Worm (Caenorhabditis elegans) whole organism, L3 larva: ENCODE measurements around the gene srbc-78.
A peak's percentile ranks its signal among the peaks of the same experiment; 100 is the strongest.

ENCODE experiments used
- ZK546.5 ChIP-seq: sonication (generic microtip); optimal IDR thresholded peaks from 2 replicates; lab custom pipeline; 2017; ENCODE audit warnings: missing biosample characterization, missing genetic modification characterization
- aly-2 ChIP-seq: fragments of 150-350 bp; optimal IDR thresholded peaks from 2 replicates; lab custom pipeline; 2014; ENCODE audit warnings: missing biosample characterization, missing genetic modification characterization
- ceh-16 ChIP-seq: sonication (generic microtip); optimal IDR thresholded peaks from 2 replicates; lab custom pipeline; 2017; ENCODE audit warnings: missing biosample characterization, missing genetic modification characterization
- ceh-82 ChIP-seq: fragments of 150-350 bp; optimal IDR thresholded peaks from 2 replicates; lab custom pipeline; 2014; ENCODE audit warnings: missing biosample characterization, missing genetic modification characterization
- ceh-9 ChIP-seq: sonication (generic microtip); optimal IDR thresholded peaks from 2 replicates; lab custom pipeline; 2018; ENCODE audit warnings: missing biosample characterization, missing genetic modification characterization
- egl-27 ChIP-seq: sonication (generic microtip); optimal IDR thresholded peaks from 4 replicates; lab custom pipeline; 2017; ENCODE audit warnings: missing biosample characterization, missing genetic modification reagents, missing genetic modification characterization
- egl-5 ChIP-seq: fragments of 150-350 bp; optimal IDR thresholded peaks from 2 replicates; lab custom pipeline; 2017; ENCODE audit warnings: missing biosample characterization, missing genetic modification reagents, missing genetic modification characterization, inconsistent platforms
- elt-2 ChIP-seq: sonication (generic microtip); optimal IDR thresholded peaks from 2 replicates; lab custom pipeline; 2016; ENCODE audit warnings: missing genetic modification reagents, mild to moderate bottlenecking, missing genetic modification characterization, missing compliant biosample characterization
- elt-3 ChIP-seq, 3 experiments: fragments of 150-350 bp in 1 of 3; sonication (generic microtip) in 2 of 3; optimal IDR thresholded peaks; 2 replicates in 2 of 3; 4 replicates in 1 of 3; lab custom pipeline; 2014 to 2017; ENCODE audit warnings: missing biosample characterization in 3 of 3, missing genetic modification characterization in 3 of 3
- eor-1 ChIP-seq, 2 experiments: fragments of 150-350 bp; optimal IDR thresholded peaks; 2 replicates each; lab custom pipeline; 2014 to 2018; ENCODE audit warnings: missing biosample characterization in 2 of 2, missing genetic modification characterization in 2 of 2
- fkh-10 ChIP-seq: sonication (generic microtip); optimal IDR thresholded peaks from 2 replicates; lab custom pipeline; 2017; ENCODE audit warnings: missing biosample characterization, missing genetic modification reagents, missing genetic modification characterization
- fos-1 ChIP-seq: fragments of 150-350 bp; optimal IDR thresholded peaks from 2 replicates; lab custom pipeline; 2014; ENCODE audit warnings: missing biosample characterization, missing genetic modification characterization
- hmg-11 ChIP-seq: sonication (generic microtip); optimal IDR thresholded peaks from 2 replicates; lab custom pipeline; 2016; ENCODE audit warnings: missing genetic modification characterization, missing compliant biosample characterization
- lin-15B ChIP-seq: fragments of 150-350 bp; optimal IDR thresholded peaks from 2 replicates; lab custom pipeline; 2014; ENCODE audit warnings: missing biosample characterization, missing genetic modification characterization
- lin-39 ChIP-seq: fragments of 150-350 bp; optimal IDR thresholded peaks from 2 replicates; lab custom pipeline; 2018; ENCODE audit warnings: missing biosample characterization, missing genetic modification reagents, missing genetic modification characterization
- mdl-1 ChIP-seq: fragments of 150-350 bp; optimal IDR thresholded peaks from 2 replicates; lab custom pipeline; 2014; ENCODE audit warnings: missing biosample characterization, missing genetic modification characterization
- mml-1 ChIP-seq: fragments of 150-350 bp; sonication (generic microtip); optimal IDR thresholded peaks from 3 replicates; lab custom pipeline; 2014; ENCODE audit warnings: missing biosample characterization, missing genetic modification characterization
- nfya-1 ChIP-seq: sonication (generic microtip); optimal IDR thresholded peaks from 2 replicates; lab custom pipeline; 2017; ENCODE audit warnings: missing genetic modification characterization, mild to moderate bottlenecking, missing compliant biosample characterization, antibody characterized with exemption, moderate library complexity; ENCODE audit not compliant: insufficient read depth
- nhr-11 ChIP-seq: fragments of 150-350 bp; optimal IDR thresholded peaks from 2 replicates; lab custom pipeline; 2014; ENCODE audit warnings: missing biosample characterization, missing genetic modification characterization
- nhr-23 ChIP-seq: fragments of 150-350 bp; optimal IDR thresholded peaks from 2 replicates; lab custom pipeline; 2014; ENCODE audit warnings: missing biosample characterization, missing genetic modification reagents, missing genetic modification characterization
- nhr-237 ChIP-seq: fragments of 150-350 bp; optimal IDR thresholded peaks from 2 replicates; lab custom pipeline; 2014; ENCODE audit warnings: missing biosample characterization, missing genetic modification characterization
- nhr-25 ChIP-seq: sonication (generic microtip); optimal IDR thresholded peaks from 2 replicates; lab custom pipeline; 2017; ENCODE audit warnings: missing biosample characterization, missing genetic modification characterization
- nhr-76 ChIP-seq: fragments of 150-350 bp; sonication (generic microtip); optimal IDR thresholded peaks from 5 replicates; lab custom pipeline; 2014; ENCODE audit warnings: missing biosample characterization, missing genetic modification characterization
- skn-1 ChIP-seq: fragments of 150-350 bp; optimal IDR thresholded peaks from 2 replicates; lab custom pipeline; 2014; ENCODE audit warnings: missing biosample characterization, missing genetic modification characterization
- snpc-4 ChIP-seq: fragments of 150-350 bp; optimal IDR thresholded peaks from 2 replicates; lab custom pipeline; 2014; ENCODE audit warnings: missing biosample characterization, missing genetic modification characterization
- tbx-2 ChIP-seq: sonication (generic microtip); optimal IDR thresholded peaks from 2 replicates; lab custom pipeline; 2016; ENCODE audit warnings: mild to moderate bottlenecking, missing genetic modification characterization, missing compliant biosample characterization
- unc-39 ChIP-seq: sonication (generic microtip); optimal IDR thresholded peaks from 4 replicates; lab custom pipeline; 2017; ENCODE audit warnings: missing biosample characterization, missing genetic modification characterization
- unc-62 ChIP-seq: fragments of 150-350 bp; sonication (generic microtip); optimal IDR thresholded peaks from 4 replicates; lab custom pipeline; 2014; ENCODE audit warnings: missing biosample characterization, missing genetic modification reagents, missing genetic modification characterization
- zag-1 ChIP-seq: fragments of 150-350 bp; optimal IDR thresholded peaks from 2 replicates; lab custom pipeline; 2014; ENCODE audit warnings: missing biosample characterization, missing genetic modification characterization
- ztf-11 ChIP-seq: fragments of 150-350 bp; optimal IDR thresholded peaks from 2 replicates; lab custom pipeline; 2014; ENCODE audit warnings: missing biosample characterization, missing genetic modification characterization
- ztf-4 ChIP-seq: fragments of 150-350 bp; optimal IDR thresholded peaks from 2 replicates; lab custom pipeline; 2014; ENCODE audit warnings: missing biosample characterization, missing genetic modification characterization

srbc-78 gene

DNA sequence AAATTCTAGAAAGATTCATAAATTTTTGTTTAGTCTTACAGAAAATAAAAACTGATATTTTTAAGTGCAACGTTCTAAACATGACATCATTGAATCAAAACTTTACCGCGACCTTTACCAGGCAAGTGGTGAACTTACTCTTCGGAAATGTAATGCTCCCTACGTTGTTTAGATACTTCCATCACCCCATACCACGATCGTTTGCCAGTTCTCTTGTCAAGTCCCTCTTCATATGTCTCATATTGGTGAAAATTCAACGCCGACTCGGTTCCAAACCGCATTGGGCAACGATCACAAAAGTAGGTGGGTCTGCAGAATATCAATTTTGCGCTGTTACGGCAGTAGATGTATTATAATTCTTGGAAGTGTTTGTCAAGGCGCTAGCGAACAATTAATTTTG, 28.2 kb downstream of the srbc-78 start, which contains the start of gene B0250.18:
B0250.18 (minus strand) TSS at position 101 of the 400 bp plus-strand sequence.
- TF ChIP-seq egl-27 (tag; lab: Kevin White, UChicago), result no peak
- TF ChIP-seq nhr-25, result no peak
- no peak for TF ChIP-seq eor-1 (tag; optimal IDR thresholded peaks at IDR 0.05; lab: Kevin White, UChicago)
- TF ChIP-seq lin-15B (tag; lab: Kevin White, UChicago), result no peak
- no peak for TF ChIP-seq zag-1 (tag; lab: Kevin White, UChicago)
- no peak for TF ChIP-seq elt-2 (tag; lab: Kevin White, UChicago)
- no peak for TF ChIP-seq mdl-1 (tag; lab: Kevin White, UChicago)
- TF ChIP-seq fos-1 (tag; lab: Kevin White, UChicago), result no peak
- TF ChIP-seq nhr-76 (tag; lab: Kevin White, UChicago), result no peak
- TF ChIP-seq tbx-2 (tag; lab: Kevin White, UChicago), result no peak
- no peak for TF ChIP-seq ztf-11 (tag; lab: Kevin White, UChicago)
- TF ChIP-seq, all 47 proteins: peak for 0

DNA sequence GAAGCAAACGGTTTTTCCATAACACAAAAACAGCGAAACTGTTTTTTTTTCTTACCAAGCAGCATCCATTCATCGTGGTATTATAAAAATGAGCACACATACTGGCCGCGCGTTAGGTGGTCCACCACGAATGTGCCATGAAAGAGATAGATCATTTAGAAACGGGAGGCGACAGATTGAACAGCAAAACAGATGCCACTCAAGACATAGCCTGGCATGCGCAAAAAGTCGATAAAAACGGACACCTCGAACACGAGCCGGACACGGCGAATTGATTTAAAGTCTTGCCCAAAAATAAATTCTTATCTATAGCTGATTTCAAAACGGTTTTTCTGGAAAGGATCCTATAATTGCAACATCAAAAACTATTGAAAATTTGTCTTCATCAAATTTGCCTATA, 31.8 kb downstream of the srbc-78 start:
- TF ChIP-seq nhr-25, result no peak
- peak; percentile 39 for TF ChIP-seq hmg-11
- TF ChIP-seq lin-39 (tag; lab: Kevin White, UChicago), result peak; percentile 14
- TF ChIP-seq, all 47 proteins: peak for 2

DNA sequence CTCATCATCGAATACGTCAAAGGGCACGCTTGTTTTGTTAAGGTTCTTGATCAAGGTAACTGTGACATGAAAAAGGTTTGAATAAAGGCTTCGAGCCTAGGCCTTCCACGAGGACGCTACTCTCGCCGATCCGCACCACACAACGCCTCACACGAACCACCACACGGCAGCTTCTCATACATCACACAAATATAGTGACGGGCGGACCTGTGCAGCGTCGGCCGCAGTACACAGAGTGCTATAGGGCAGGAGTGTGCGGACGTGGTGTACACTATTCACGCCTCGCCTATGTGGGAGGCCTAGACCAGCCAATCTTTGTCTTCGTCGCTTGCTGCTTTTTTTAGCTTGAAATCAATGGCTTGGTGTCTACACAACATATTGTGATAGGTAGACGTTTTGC, 33.4 kb downstream of the srbc-78 start:
- TF ChIP-seq skn-1 (tag; lab: Kevin White, UChicago) (no peak), unc-62 (GFP tag; lab: Kevin White, UChicago) (no peak), lin-39 (tag; lab: Kevin White, UChicago) (peak; percentile 3), nfya-1 (tag; lab: Kevin White, UChicago) (peak; percentile 35), mdl-1 (tag; lab: Kevin White, UChicago) (no peak), ZK546.5 (tag; lab: Kevin White, UChicago) (no peak), snpc-4 (tag; lab: Kevin White, UChicago) (peak; percentile 96), unc-39 (tag; lab: Kevin White, UChicago) (no peak)

DNA sequence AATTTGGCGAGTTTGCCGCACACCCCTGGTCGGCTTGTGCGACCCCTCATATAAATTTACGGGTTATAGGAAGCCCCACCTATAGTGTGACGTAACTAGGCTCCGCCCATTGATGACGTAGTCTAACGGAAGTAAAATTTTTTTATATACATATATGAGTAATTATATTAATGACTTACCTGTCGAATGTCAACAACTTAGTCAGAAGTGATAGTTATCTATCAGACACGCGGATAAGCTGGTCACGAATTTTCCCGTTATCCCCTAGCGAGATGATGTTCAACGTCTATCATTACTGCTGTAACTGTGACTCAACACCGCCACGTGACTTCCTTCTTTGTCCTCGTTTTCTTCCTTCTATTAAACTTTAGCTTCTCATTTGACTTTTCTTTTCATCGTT, 35.2 kb downstream of the srbc-78 start, which contains the start of gene srd-70:
srd-70 (plus strand) TSS at position 301 of the 400 bp plus-strand sequence.
- TF ChIP-seq mml-1 (tag; lab: Kevin White, UChicago) (no peak), tbx-2 (tag; lab: Kevin White, UChicago) (no peak), ceh-16 (tag; lab: Kevin White, UChicago) (no peak), lin-39 (tag; lab: Kevin White, UChicago) (no peak), ceh-9 (tag; lab: Kevin White, UChicago) (no peak), snpc-4 (tag; lab: Kevin White, UChicago) (no peak)
- TF ChIP-seq, all 47 proteins: peak for 0

DNA sequence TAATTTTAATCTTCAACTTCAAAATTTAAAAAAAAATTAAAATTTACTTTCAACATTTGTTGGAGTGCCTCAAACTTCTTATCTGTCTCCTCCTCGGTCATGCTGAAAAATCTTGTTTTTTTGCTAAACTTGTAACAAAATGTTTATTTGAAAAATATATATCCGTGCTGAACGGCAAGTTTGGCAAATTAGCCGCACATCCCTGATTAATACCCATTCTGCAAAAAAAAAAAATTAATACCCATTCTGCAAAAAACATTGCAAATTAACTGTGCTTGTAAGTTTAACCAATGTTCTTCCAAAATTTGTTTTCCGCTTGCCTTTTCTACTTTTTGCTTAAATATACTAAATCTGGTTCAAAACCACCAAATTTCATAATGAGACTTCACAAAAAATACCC, 35.9 kb downstream of the srbc-78 start, which contains the start of gene F48F5.6:
F48F5.6 (minus strand) TSS at position 101 of the 400 bp plus-strand sequence.
- TF ChIP-seq ztf-4 (tag; lab: Kevin White, UChicago) (no peak), mdl-1 (tag; lab: Kevin White, UChicago) (no peak), nhr-11 (tag; lab: Kevin White, UChicago) (no peak), zag-1 (tag; lab: Kevin White, UChicago) (no peak), ztf-11 (tag; lab: Kevin White, UChicago) (no peak), egl-5 (tag; lab: Kevin White, UChicago) (no peak), nhr-237 (tag; lab: Kevin White, UChicago) (no peak), elt-2 (tag; lab: Kevin White, UChicago) (no peak), fkh-10 (GFP tag; lab: Kevin White, UChicago) (no peak), elt-3 (tag; optimal IDR thresholded peaks at IDR 0.05; lab: Kevin White, UChicago) (no peak), fos-1 (tag; lab: Kevin White, UChicago) (no peak), unc-62 (GFP tag; lab: Kevin White, UChicago) (no peak)

- no peak for TF ChIP-seq egl-27 (tag; lab: Kevin White, UChicago)
- no peak for TF ChIP-seq fos-1 (tag; lab: Kevin White, UChicago)
- TF ChIP-seq ceh-82 (tag; lab: Kevin White, UChicago), result no peak
- peak; percentile 12 for TF ChIP-seq nfya-1 (tag; lab: Kevin White, UChicago)
- TF ChIP-seq aly-2, result no peak
- peak; percentile 6 for TF ChIP-seq egl-5 (tag; lab: Kevin White, UChicago)
- TF ChIP-seq ZK546.5 (tag; lab: Kevin White, UChicago), result no peak
- TF ChIP-seq nhr-23 (tag; lab: Kevin White, UChicago), result no peak
Measured at ce11 chrV:20451793-20452192, 37.2 kb downstream of the srbc-78 start.
